Worm (Caenorhabditis elegans) whole organism, mixed stage, embryonic: ENCODE data around the gene rbc-1.

Source experiments
- ces-1 ChIP-seq: fragments of 150-350 bp; optimal IDR thresholded peaks from 2 replicates; lab custom pipeline; 2014; ENCODE audit warnings: missing biosample characterization, missing genetic modification reagents, missing genetic modification characterization
- elt-3 ChIP-seq: fragments of 150-350 bp; optimal IDR thresholded peaks from 2 replicates; lab custom pipeline; 2014; ENCODE audit warnings: missing biosample characterization, missing genetic modification characterization
- lin-13 ChIP-seq: fragments of 150-350 bp; optimal IDR thresholded peaks from 2 replicates; lab custom pipeline; 2014; ENCODE audit warnings: missing biosample characterization, missing genetic modification characterization
- lsy-2 ChIP-seq: fragments of 150-350 bp; optimal IDR thresholded peaks from 2 replicates; lab custom pipeline; 2014; ENCODE audit warnings: missing biosample characterization, missing genetic modification characterization
- mab-5 ChIP-seq: fragments of 150-350 bp; optimal IDR thresholded peaks from 2 replicates; lab custom pipeline; 2014; ENCODE audit warnings: missing biosample characterization, missing genetic modification characterization
- nhr-12 ChIP-seq: fragments of 150-350 bp; optimal IDR thresholded peaks from 2 replicates; lab custom pipeline; 2014; ENCODE audit warnings: missing biosample characterization, missing genetic modification characterization
- nhr-28 ChIP-seq: fragments of 150-350 bp; optimal IDR thresholded peaks from 2 replicates; lab custom pipeline; 2014; ENCODE audit warnings: missing biosample characterization, missing genetic modification characterization
- nhr-76 ChIP-seq: sonication (generic microtip); optimal IDR thresholded peaks from 2 replicates; lab custom pipeline; 2017; ENCODE audit warnings: missing biosample characterization, missing genetic modification characterization
- unc-62 ChIP-seq: fragments of 150-350 bp; optimal IDR thresholded peaks from 2 replicates; lab custom pipeline; 2014; ENCODE audit warnings: missing biosample characterization, missing genetic modification reagents, missing genetic modification characterization
- ztf-11 ChIP-seq: fragments of 150-350 bp; optimal IDR thresholded peaks from 2 replicates; lab custom pipeline; 2014; ENCODE audit warnings: missing biosample characterization, missing genetic modification characterization

DNA sequence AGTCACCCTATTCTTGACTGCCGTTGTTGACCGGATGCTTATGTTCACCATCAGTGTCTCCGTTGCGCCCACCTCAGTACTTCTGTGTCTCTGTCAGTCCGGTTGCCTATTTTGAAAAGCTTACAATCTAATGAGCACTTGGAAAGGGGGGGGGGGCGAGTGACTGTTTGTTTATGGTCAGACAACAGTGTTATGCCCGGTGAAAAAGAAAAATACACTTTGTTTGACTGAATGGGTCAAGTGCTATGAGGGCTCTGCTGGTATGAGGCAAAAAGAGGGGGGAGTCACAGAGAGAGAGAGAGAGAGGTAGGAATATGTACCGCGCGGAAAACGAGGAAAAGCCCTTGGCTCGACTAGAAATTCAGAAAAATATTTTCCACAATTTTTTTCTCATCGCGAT, 39.9 kb upstream of the rbc-1 start:
- TF ChIP-seq mab-5 (tag; lab: Kevin White, UChicago): no peak
- no peak for TF ChIP-seq lsy-2
- TF ChIP-seq unc-62 (GFP tag; lab: Kevin White, UChicago): no peak
- no peak for TF ChIP-seq nhr-12 (tag; lab: Kevin White, UChicago)
- no peak for TF ChIP-seq lin-13 (tag; lab: Kevin White, UChicago)
- no peak for TF ChIP-seq elt-3
- no peak for TF ChIP-seq ztf-11 (tag; lab: Kevin White, UChicago)
- no peak for TF ChIP-seq ces-1 (GFP tag; lab: Kevin White, UChicago)
- no peak for TF ChIP-seq nhr-28
- no peak for TF ChIP-seq nhr-76 (tag; lab: Kevin White, UChicago)
